Fruit fly (Drosophila melanogaster): Measurements from ENCODE around the gene Taf13.

Taf13 gene

DNA sequence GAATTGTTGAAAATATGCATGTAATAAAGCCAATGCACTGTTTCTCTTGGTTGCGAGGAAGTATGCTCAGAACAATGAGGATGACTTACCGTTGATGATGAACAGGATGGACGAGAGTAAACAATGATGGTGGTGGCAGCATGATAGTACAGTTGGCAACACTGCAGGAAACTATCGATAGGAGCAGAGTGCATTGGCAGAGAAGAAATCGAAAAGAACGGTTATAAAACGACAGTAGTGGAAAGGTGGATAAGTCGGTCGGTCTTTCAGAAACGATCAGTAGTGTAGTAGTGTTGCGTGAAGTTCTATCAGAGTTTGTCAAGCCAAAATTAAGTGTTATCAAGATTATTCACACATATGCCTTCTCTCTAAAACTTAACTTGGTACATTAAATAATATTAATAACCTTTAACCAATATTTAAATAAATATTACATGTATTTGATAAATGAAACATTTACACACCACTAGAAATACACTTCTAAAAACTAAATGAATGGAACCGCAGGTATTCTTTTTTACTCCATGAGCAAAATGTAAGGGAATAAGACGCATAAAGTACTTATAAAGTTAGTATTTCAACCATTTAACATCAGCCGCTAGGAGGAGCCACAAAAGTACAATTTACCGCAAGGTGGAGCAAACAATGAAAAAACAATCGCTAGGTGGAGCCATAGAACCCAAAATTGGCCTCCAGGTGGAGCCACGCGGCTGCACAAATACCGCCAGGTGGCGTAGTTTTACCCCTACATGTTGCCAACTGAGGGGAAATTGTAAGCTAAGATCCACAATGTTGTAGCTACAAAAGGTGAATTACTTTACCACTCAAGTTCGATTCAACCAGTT, 27.0 kb upstream of the Taf13 start (continued):
- TF ChIP-seq HLH4C (GFP tag; IDR thresholded peaks at IDR 0.05; ENCODE audit: partially characterized antibody) (peak; percentile 65; the same call in 2 of the 3 replicates), Dek (tag; optimal IDR thresholded peaks at IDR 0.05) (peak; percentile 75), Jarid2 (GFP tag; optimal IDR thresholded peaks at IDR 0.05) (peak; percentile 41), CG8478 (optimal IDR thresholded peaks at IDR 0.05) (peak; percentile 90), Doc2 (GFP tag; IDR thresholded peaks at IDR 0.05) (peak; percentile 83), sima (GFP tag; optimal IDR thresholded peaks at IDR 0.05) (peak; percentile 5), jing (GFP tag; optimal IDR thresholded peaks at IDR 0.05) (peak; percentile 74), usp (GFP tag; optimal IDR thresholded peaks at IDR 0.05) (no peak), CG10267 (tag; optimal IDR thresholded peaks at IDR 0.05) (peak; percentile 78), slbo (GFP tag; IDR thresholded peaks at IDR 0.05) (peak; percentile 98), CG31388 (GFP tag; optimal IDR thresholded peaks at IDR 0.05) (peak; percentile 83), eyg (GFP tag; optimal IDR thresholded peaks at IDR 0.05) (peak; percentile 87), CG12769 (tag; optimal IDR thresholded peaks at IDR 0.05) (peak; percentile 81), tin (GFP tag; optimal IDR thresholded peaks at IDR 0.05) (peak; percentile 97), pzg (GFP tag; optimal IDR thresholded peaks at IDR 0.05) (peak; percentile 27), Lpt (GFP tag; optimal IDR thresholded peaks at IDR 0.05) (no peak), CG14050 (GFP tag; IDR thresholded peaks at IDR 0.05) (peak; percentile 79), fru (optimal IDR thresholded peaks at IDR 0.05) (no peak), z (GFP tag; IDR thresholded peaks at IDR 0.05) (peak; percentile 98), tup (GFP tag; optimal IDR thresholded peaks at IDR 0.05) (peak; percentile 23), CG33213 (GFP tag; optimal IDR thresholded peaks at IDR 0.05) (peak; percentile 98), CG13624 (GFP tag; optimal IDR thresholded peaks at IDR 0.05) (peak; percentile 88), CG1233 (GFP tag; optimal IDR thresholded peaks at IDR 0.05) (peak; percentile 71), nerfin-1 (tag; optimal IDR thresholded peaks at IDR 0.05) (no peak), wor (GFP tag; IDR thresholded peaks at IDR 0.05) (peak; percentile 73), Poxn (GFP tag; IDR thresholded peaks at IDR 0.05) (peak; percentile 43; the same call in 1 of the 2 replicates), CG9437 (GFP tag; optimal IDR thresholded peaks at IDR 0.05) (peak; percentile 68), CG12219 (GFP tag; optimal IDR thresholded peaks at IDR 0.05) (peak; percentile 36), CG7271 (tag; optimal IDR thresholded peaks at IDR 0.05) (no peak), CG1024 (GFP tag; IDR thresholded peaks at IDR 0.05) (peak; percentile 94), row (GFP tag; IDR thresholded peaks at IDR 0.05) (peak; percentile 76), trem (tag; optimal IDR thresholded peaks at IDR 0.05) (peak; percentile 64), Asciz (GFP tag; optimal IDR thresholded peaks at IDR 0.05) (peak; percentile 63), Trl (optimal IDR thresholded peaks at IDR 0.05) (no peak), Trl (GFP tag; optimal IDR thresholded peaks at IDR 0.05) (peak; percentile 97), CG2889 (GFP tag; IDR thresholded peaks at IDR 0.05) (peak; percentile 70), ap (GFP tag; IDR thresholded peaks at IDR 0.05) (peak; percentile 87), CG8924 (tag; optimal IDR thresholded peaks at IDR 0.05) (peak; percentile 81), sim (GFP tag; IDR thresholded peaks at IDR 0.05) (peak; percentile 51; the same call in 1 of the 2 replicates), jumu (GFP tag; optimal IDR thresholded peaks at IDR 0.05) (peak; percentile 93), YL-1 (GFP tag; optimal IDR thresholded peaks at IDR 0.05) (no peak), CG16813 (GFP tag; IDR thresholded peaks at IDR 0.05; ENCODE audit: partially characterized antibody) (peak; percentile 84), chm (GFP tag; IDR thresholded peaks at IDR 0.05) (peak; percentile 92), CG8281 (tag; optimal IDR thresholded peaks at IDR 0.05) (peak; percentile 6), az2 (GFP tag; optimal IDR thresholded peaks at IDR 0.05) (peak; percentile 95), HmgD (GFP tag; optimal IDR thresholded peaks at IDR 0.05) (peak; percentile 92), CG4360 (GFP tag; IDR thresholded peaks at IDR 0.05) (no peak), CG15269 (tag; optimal IDR thresholded peaks at IDR 0.05) (peak; percentile 57), CG13287 (GFP tag; IDR thresholded peaks at IDR 0.05; ENCODE audit: partially characterized antibody) (peak; percentile 77), CG10979 (tag; optimal IDR thresholded peaks at IDR 0.05) (peak; percentile 65)
